Fruit fly (Drosophila melanogaster) whole organism, wandering third instar larva: Measurements from ENCODE around the gene CG9961.

Experiments
- Abd-B ChIP-seq: fragments of >200 bp; optimal IDR thresholded peaks from 2 replicates; lab custom pipeline; 2017; ENCODE audit warnings: missing biosample characterization, missing genetic modification characterization
- CG9705 ChIP-seq: fragments of 200-800 bp; sonication (Bioruptor generic); optimal IDR thresholded peaks from 2 replicates; lab custom pipeline; 2018; ENCODE audit warnings: missing biosample characterization, mild to moderate bottlenecking, missing genetic modification characterization
- CrebA ChIP-seq: fragments of 200-800 bp; sonication (Bioruptor generic); optimal IDR thresholded peaks from 2 replicates; lab custom pipeline; 2016; ENCODE audit warnings: missing biosample characterization, mild to moderate bottlenecking, missing genetic modification characterization, borderline replicate concordance
- Dfd ChIP-seq: fragments of >200 bp; optimal IDR thresholded peaks from 2 replicates; lab custom pipeline; 2017; ENCODE audit warnings: missing biosample characterization, missing genetic modification characterization
- Dif ChIP-seq: fragments of 200-275, 200-300 bp; sonication (Bioruptor generic); optimal IDR thresholded peaks from 2 replicates; lab custom pipeline; 2018; ENCODE audit warnings: missing biosample characterization, missing genetic modification characterization; ENCODE audit not compliant: partially characterized antibody
- GATAd ChIP-seq: sonication (Bioruptor generic); optimal IDR thresholded peaks from 2 replicates; lab custom pipeline; 2016; ENCODE audit warnings: missing biosample characterization, missing genetic modification characterization
- Hr78 ChIP-seq: fragments of >200 bp; optimal IDR thresholded peaks from 2 replicates; lab custom pipeline; 2017; ENCODE audit warnings: missing biosample characterization, missing genetic modification characterization
- Jra ChIP-seq: sonication (Bioruptor generic); optimal IDR thresholded peaks from 2 replicates; lab custom pipeline; 2016; ENCODE audit warnings: missing biosample characterization, missing genetic modification characterization
- Mio ChIP-seq: sonication (Bioruptor generic); optimal IDR thresholded peaks from 2 replicates; lab custom pipeline; 2016; ENCODE audit warnings: missing biosample characterization, missing genetic modification characterization
- Myc ChIP-seq: fragments of >200 bp; optimal IDR thresholded peaks from 2 replicates; lab custom pipeline; 2017
- N ChIP-seq: fragments of >200 bp; optimal IDR thresholded peaks from 2 replicates; lab custom pipeline; 2018; ENCODE audit warnings: missing biosample characterization, missing external identifiers, missing genetic modification characterization
- Sp1 ChIP-seq: fragments of 200-800 bp; sonication (Bioruptor generic); optimal IDR thresholded peaks from 3 replicates; lab custom pipeline; 2019; ENCODE audit warnings: missing biosample characterization, mild to moderate bottlenecking, missing genetic modification characterization, moderate library complexity
- br ChIP-seq: fragments of 200-800 bp; sonication (Bioruptor generic); optimal IDR thresholded peaks from 2 replicates; lab custom pipeline; 2016; ENCODE audit warnings: missing biosample characterization, missing genetic modification characterization
- brk ChIP-seq: fragments of 200-800 bp; sonication (Bioruptor generic); optimal IDR thresholded peaks from 2 replicates; lab custom pipeline; 2016; ENCODE audit warnings: missing biosample characterization, mild to moderate bottlenecking, missing genetic modification characterization
- dmrt93B ChIP-seq: fragments of 200-800 bp; sonication (Bioruptor generic); optimal IDR thresholded peaks from 2 replicates; lab custom pipeline; 2018; ENCODE audit warnings: missing biosample characterization, mild to moderate bottlenecking, missing genetic modification characterization
- foxo ChIP-seq, 2 experiments: fragments of 200-800 bp; sonication (Bioruptor generic); optimal IDR thresholded peaks; 2 replicates in 1 of 2; 3 replicates in 1 of 2; lab custom pipeline; 2016 to 2017; ENCODE audit warnings: missing biosample characterization in 2 of 2, missing genetic modification characterization in 2 of 2
- fru ChIP-seq: fragments of 200-800 bp; sonication (Bioruptor generic); optimal IDR thresholded peaks from 3 replicates; lab custom pipeline; 2016; ENCODE audit warnings: missing biosample characterization, mild to moderate bottlenecking, missing genetic modification characterization
- h ChIP-seq: fragments of 200-800 bp; sonication (Bioruptor generic); optimal IDR thresholded peaks from 3 replicates; lab custom pipeline; 2016; ENCODE audit warnings: missing biosample characterization, mild to moderate bottlenecking, missing genetic modification characterization
- jim ChIP-seq: fragments of 175-275, 200-325 bp; sonication (Bioruptor generic); optimal IDR thresholded peaks from 2 replicates; lab custom pipeline; 2016; ENCODE audit warnings: missing biosample characterization, mild to moderate bottlenecking, missing genetic modification characterization
- lola ChIP-seq: fragments of >200 bp; optimal IDR thresholded peaks from 2 replicates; lab custom pipeline; 2017; ENCODE audit warnings: missing biosample characterization, missing genetic modification characterization
- pan ChIP-seq: fragments of >200 bp; optimal IDR thresholded peaks from 2 replicates; lab custom pipeline; 2017
- psq ChIP-seq: fragments of 200-800 bp; sonication (Bioruptor generic); optimal IDR thresholded peaks from 3 replicates; lab custom pipeline; 2017; ENCODE audit warnings: missing biosample characterization, mild to moderate bottlenecking, missing genetic modification characterization, moderate library complexity
- sage ChIP-seq: fragments of 200-800 bp; sonication (Bioruptor generic); optimal IDR thresholded peaks from 2 replicates; lab custom pipeline; 2016; ENCODE audit warnings: missing biosample characterization, mild to moderate bottlenecking, missing genetic modification characterization
- sv ChIP-seq: fragments of 200-800 bp; sonication (Bioruptor generic); optimal IDR thresholded peaks from 3 replicates; lab custom pipeline; 2016; ENCODE audit warnings: missing biosample characterization, missing genetic modification characterization
- tai ChIP-seq: sonication (Bioruptor generic); optimal IDR thresholded peaks from 2 replicates; lab custom pipeline; 2016; ENCODE audit warnings: missing biosample characterization, missing genetic modification characterization
- woc ChIP-seq: sonication (Bioruptor generic); optimal IDR thresholded peaks from 2 replicates; lab custom pipeline; 2016; ENCODE audit warnings: missing biosample characterization, mild to moderate bottlenecking, missing genetic modification characterization

The CG9961 gene

DNA sequence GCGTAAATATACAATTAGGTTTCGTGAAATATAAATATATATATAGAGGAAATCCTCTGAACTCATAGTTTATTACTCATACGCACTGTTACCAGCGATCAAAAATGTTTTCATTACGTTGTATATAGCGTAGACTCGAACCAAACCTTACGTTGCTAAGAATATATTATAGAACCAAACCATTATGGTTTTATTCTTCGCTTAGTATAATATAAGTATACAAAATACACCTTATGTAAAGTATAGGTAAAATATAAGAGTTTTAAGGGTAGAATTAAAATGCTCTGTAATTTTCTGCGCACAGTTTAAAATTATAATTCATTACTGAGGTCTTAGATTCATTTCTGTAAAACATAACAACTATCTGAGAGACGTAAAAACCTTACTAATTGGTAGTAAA lies 20.3 kb downstream of the CG9961 start:
- TF ChIP-seq Myc (peak; percentile 54), woc (GFP tag; lab: Kevin White, UChicago) (no peak)

DNA sequence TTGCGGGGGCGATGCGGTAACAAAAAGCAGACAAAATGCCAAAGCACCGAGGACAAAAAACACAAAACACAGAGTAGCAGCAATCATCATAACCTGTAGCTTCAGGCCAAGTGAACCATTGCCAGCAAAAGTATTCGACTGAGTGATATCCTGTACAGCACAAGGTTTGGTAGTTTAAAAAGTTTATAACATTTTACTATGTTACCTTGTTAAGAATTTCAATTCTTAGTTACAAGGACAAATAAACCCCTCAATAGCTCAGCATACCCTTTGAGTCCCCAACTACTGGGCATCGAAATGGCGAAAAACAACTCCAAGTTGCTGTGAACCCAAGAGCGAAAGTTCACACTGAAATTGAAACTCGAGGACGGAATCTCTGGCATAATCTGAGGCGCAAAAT lies 21.6 kb downstream of the CG9961 start:
- TF ChIP-seq psq (GFP tag; lab: Kevin White, UChicago) = no peak
- TF ChIP-seq jim (GFP tag; lab: Kevin White, UChicago) = no peak
- no peak for TF ChIP-seq br (GFP tag; lab: Kevin White, UChicago)
- no peak for TF ChIP-seq N (GFP tag; lab: Kevin White, UChicago)
- no peak for TF ChIP-seq Myc
- no peak for TF ChIP-seq sv
- no peak for TF ChIP-seq CG9705 (GFP tag; lab: Kevin White, UChicago)
- no peak for TF ChIP-seq foxo (GFP tag; optimal IDR thresholded peaks at IDR 0.05; lab: Kevin White, UChicago)
- TF ChIP-seq Jra (GFP tag; lab: Kevin White, UChicago) = no peak
- no peak for TF ChIP-seq Dif (GFP tag; lab: Kevin White, UChicago)
- no peak for TF ChIP-seq sage
- no peak for TF ChIP-seq woc (GFP tag; lab: Kevin White, UChicago)
- TF ChIP-seq Hr78 (GFP tag; lab: Kevin White, UChicago) = no peak
- no peak for TF ChIP-seq Abd-B (GFP tag; lab: Kevin White, UChicago)
- no peak for TF ChIP-seq CrebA (GFP tag; lab: Kevin White, UChicago)
- TF ChIP-seq brk = no peak
- no peak for TF ChIP-seq Sp1 (GFP tag; lab: Kevin White, UChicago)
- TF ChIP-seq dmrt93B (GFP tag; lab: Kevin White, UChicago) = no peak

DNA sequence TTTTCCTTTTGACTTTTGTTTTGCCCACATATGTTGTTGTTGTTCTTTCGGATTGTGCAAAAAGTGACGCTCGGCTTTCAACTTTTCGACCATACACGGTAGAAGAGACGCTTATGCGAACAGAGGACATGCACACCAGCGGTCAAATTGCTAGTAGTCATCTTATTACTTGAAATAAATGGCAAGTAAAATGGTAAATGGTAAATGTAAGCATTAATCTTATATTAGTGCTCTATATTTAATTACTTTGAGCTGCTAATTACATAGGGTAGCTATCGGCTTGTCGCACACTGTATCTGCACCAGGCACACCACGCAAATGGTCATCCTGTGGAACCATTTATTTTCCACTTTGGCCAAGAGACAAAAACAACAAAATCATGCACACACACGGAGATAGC lies 23.4 kb downstream of the CG9961 start:
- TF ChIP-seq lola (GFP tag; lab: Kevin White, UChicago) (no peak), Myc (no peak), fru (GFP tag; lab: Kevin White, UChicago) (peak; percentile 4), pan (lab: Kevin White, UChicago) (no peak), Hr78 (GFP tag; lab: Kevin White, UChicago) (no peak), tai (GFP tag; lab: Kevin White, UChicago) (no peak)

DNA sequence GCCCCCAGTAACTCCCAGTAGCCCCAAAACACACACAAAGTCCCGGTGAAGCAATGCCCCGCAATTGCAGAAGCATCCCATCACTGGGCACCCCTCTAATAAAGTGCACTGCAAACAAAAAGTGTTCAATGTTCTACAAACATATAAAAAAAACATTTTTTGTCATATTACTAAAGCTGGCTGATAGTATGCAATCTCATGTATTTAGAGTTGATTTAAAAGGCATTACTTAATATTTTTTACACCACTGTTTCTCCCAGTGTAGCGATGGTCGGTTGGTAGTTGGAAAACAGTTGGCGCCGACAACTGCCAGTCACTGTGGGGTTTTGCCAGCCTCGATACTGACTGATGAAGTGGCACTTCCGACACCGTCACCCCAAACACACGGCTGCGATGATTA lies 24.4 kb downstream of the CG9961 start:
- TF ChIP-seq lola (GFP tag; lab: Kevin White, UChicago) (no peak), h (peak; percentile 6)

DNA sequence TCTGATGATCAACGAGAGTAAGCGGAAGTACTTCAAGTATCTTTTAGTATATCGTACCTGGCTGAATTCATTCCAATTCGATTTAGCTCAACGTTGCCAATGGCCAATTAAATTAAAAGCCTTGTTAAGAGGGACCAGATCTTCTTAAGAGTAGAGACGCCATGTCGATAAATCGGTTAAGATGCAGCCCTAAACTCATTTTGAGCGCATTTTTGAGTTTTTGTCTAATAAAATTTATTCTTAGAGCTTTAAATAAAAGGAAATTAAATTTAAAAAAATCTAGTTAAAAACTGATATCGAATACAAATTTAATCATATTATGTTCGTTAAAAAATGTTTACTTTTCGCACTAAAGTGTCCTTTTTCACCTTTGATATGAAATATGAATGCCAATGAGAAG lies 48.4 kb downstream of the CG9961 start, which contains the start of gene Trf5:
Gene Trf5 (minus strand): TSS at position 101 of the 400 bp plus-strand sequence.
- no peak for TF ChIP-seq Jra (GFP tag; lab: Kevin White, UChicago)
- no peak for TF ChIP-seq lola (GFP tag; lab: Kevin White, UChicago)
- TF ChIP-seq Mio (GFP tag; lab: Kevin White, UChicago) = no peak
- no peak for TF ChIP-seq GATAd (GFP tag; lab: Kevin White, UChicago)
- no peak for TF ChIP-seq foxo (GFP tag; optimal IDR thresholded peaks at IDR 0.05; lab: Kevin White, UChicago)
- TF ChIP-seq sv = no peak
- no peak for TF ChIP-seq Abd-B (GFP tag; lab: Kevin White, UChicago)
- no peak for TF ChIP-seq br (GFP tag; lab: Kevin White, UChicago)
- TF ChIP-seq h = no peak
- TF ChIP-seq Dfd = no peak
- TF ChIP-seq CrebA (GFP tag; lab: Kevin White, UChicago) = no peak
